Worm (Caenorhabditis elegans) whole organism, midembryonic: ENCODE results near the gene twk-48.
A peak's percentile ranks its signal among the peaks of the same experiment; 100 is the strongest.

Source experiments
- T22C8.4 ChIP-seq: fragments of 200-800 bp; sonication (Bioruptor generic); IDR thresholded peaks from 2 replicates; pipeline ENCODE4 v1.3.6; 2022; ENCODE audit warnings: missing genetic modification characterization, missing compliant biosample characterization
- cog-1 ChIP-seq: sonication (generic microtip); optimal IDR thresholded peaks from 2 replicates; lab custom pipeline; 2016; ENCODE audit warnings: missing genetic modification characterization, missing compliant biosample characterization
- flt-1 ChIP-seq: fragments of 200-800 bp; sonication (Bioruptor generic); IDR thresholded peaks from 2 replicates; pipeline ENCODE4 v1.3.6; 2022; ENCODE audit warnings: missing genetic modification characterization, missing compliant biosample characterization
- klf-2 ChIP-seq: fragments of 200-800 bp; sonication (Bioruptor generic); conservative IDR thresholded peaks from 2 replicates; pipeline ENCODE4 v1.3.6; 2022; ENCODE audit warnings: missing genetic modification reagents, missing genetic modification characterization, missing compliant biosample characterization
- med-1 ChIP-seq: sonication (generic microtip); optimal IDR thresholded peaks from 2 replicates; lab custom pipeline; 2017; ENCODE audit warnings: missing genetic modification characterization, mild to moderate bottlenecking, missing compliant biosample characterization, antibody characterized with exemption, missing genetic modification reagents; ENCODE audit not compliant: insufficient read depth
- ref-1 ChIP-seq: fragments of 200-800 bp; sonication (Bioruptor generic); conservative IDR thresholded peaks from 2 replicates; pipeline ENCODE4 v1.3.6; 2022; ENCODE audit warnings: missing genetic modification reagents, missing genetic modification characterization, missing compliant biosample characterization
- tab-1 ChIP-seq: fragments of 200-800 bp; sonication (Bioruptor generic); IDR thresholded peaks from 2 replicates; pipeline ENCODE4 v1.3.6; 2022; ENCODE audit warnings: missing genetic modification characterization, missing compliant biosample characterization
- ztf-23 ChIP-seq: fragments of 200-800 bp; sonication (Bioruptor generic); IDR thresholded peaks from 2 replicates; pipeline ENCODE4 v1.3.6; 2022; ENCODE audit warnings: missing genetic modification reagents, missing genetic modification characterization, missing compliant biosample characterization
- ztf-29 ChIP-seq: fragments of 200-800 bp; sonication (Bioruptor generic); IDR thresholded peaks from 2 replicates; pipeline ENCODE4 v1.3.6; 2022; ENCODE audit warnings: missing genetic modification reagents, missing genetic modification characterization, missing compliant biosample characterization

The twk-48 gene

DNA sequence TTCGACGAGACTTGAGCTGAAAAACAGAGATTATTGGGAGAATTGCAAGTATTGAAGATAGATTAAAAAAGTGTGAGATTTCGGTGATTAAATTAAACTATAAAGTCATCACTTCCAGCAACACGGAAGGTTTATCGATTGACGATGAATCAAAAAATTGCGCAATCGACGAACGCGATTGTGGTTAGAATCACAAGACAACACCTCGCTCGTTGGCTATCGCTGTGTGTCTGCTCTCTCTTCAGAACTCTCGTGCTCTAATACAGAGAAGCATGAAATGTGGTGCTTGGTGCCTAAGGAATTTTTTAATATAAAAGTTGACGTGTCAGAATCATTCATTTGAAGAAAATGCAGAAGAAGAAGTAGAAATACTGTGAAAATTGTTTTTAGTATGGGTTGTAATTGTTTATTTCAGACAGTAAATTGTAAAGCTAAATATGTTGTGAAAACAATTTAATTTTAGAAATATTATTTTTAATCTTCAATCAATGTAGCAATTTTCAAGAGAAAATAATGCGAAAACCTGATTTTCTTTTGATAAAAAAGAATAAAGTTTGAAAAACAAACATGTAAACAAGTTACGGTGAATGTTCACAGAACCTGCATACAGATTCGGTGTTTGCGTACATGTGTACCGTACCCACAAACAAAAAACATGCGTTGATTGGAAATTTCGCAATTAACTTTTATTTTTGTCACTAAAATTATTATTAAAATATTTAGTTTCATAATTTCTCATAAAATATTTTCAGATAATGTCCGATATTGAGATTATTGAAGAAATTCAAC, 33.2 kb upstream of the twk-48 start, which contains the start of the genes ZK632.10 and ZK632.11:
ZK632.10 (minus strand) TSS at position 560 of the 789 bp plus-strand sequence.
ZK632.11 (plus strand) TSS at position 753 of the 789 bp plus-strand sequence.
- TF ChIP-seq tab-1 (GFP tag; lab: Robert Waterston, UW) (no peak), cog-1 (tag; lab: Kevin White, UChicago) (peak; percentile 0), ztf-23 (GFP tag; lab: Robert Waterston, UW) (no peak)

DNA sequence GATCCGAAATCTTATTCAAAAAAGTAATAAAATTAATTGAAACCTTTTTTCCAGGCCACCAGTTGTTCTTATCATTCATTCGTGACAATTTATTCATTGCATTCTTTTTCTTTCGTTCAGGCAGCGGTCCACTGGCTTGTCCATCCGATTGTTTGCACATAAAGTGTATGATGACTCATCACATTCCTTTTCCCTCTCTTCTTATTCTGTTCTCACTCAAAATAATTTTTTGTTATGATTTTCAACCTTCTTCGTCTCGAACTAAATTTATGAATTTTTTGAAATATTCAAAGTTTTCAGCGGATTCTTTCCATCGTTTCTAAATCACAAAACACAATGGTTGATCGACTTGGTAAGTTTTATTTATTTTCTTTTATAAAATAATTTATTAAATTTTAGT, 30.0 kb upstream of the twk-48 start, which contains the start of gene ZK632.12:
ZK632.12 (plus strand) TSS at position 301 of the 400 bp plus-strand sequence.
- TF ChIP-seq tab-1 (GFP tag; lab: Robert Waterston, UW) (no peak), med-1 (GFP tag; lab: Kevin White, UChicago) (no peak), cog-1 (tag; lab: Kevin White, UChicago) (no peak), ztf-29 (GFP tag; lab: Robert Waterston, UW) (no peak), flt-1 (no peak), ztf-23 (GFP tag; lab: Robert Waterston, UW) (no peak), T22C8.4 (GFP tag; lab: Robert Waterston, UW) (no peak), klf-2 (GFP tag; lab: Robert Waterston, UW) (no peak), ref-1 (GFP tag; lab: Robert Waterston, UW) (no peak)

DNA sequence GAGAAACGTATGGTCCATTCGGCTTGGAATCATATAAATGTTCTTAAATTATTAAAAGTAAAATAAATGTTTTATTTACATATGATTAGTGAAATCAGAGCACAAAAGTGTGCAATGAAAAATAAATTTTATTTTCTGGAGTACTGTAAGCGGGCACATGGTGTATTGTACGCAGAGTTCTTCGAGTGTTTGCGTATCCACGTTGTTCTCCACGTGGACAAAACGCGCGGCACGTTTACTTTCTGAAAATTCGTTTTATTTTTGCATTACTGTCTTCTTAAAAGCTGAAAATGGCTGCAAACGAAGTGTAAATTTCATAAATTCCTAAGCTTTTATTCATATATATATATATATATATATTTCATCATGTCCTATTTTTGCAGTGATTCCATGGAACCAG, 28.0 kb upstream of the twk-48 start:
- TF ChIP-seq ztf-29 (GFP tag; lab: Robert Waterston, UW) (no peak), klf-2 (GFP tag; lab: Robert Waterston, UW) (no peak), med-1 (GFP tag; lab: Kevin White, UChicago) (no peak), cog-1 (tag; lab: Kevin White, UChicago) (no peak), flt-1 (no peak), T22C8.4 (GFP tag; lab: Robert Waterston, UW) (no peak), ref-1 (GFP tag; lab: Robert Waterston, UW) (no peak), tab-1 (GFP tag; lab: Robert Waterston, UW) (no peak), ztf-23 (GFP tag; lab: Robert Waterston, UW) (no peak)

DNA sequence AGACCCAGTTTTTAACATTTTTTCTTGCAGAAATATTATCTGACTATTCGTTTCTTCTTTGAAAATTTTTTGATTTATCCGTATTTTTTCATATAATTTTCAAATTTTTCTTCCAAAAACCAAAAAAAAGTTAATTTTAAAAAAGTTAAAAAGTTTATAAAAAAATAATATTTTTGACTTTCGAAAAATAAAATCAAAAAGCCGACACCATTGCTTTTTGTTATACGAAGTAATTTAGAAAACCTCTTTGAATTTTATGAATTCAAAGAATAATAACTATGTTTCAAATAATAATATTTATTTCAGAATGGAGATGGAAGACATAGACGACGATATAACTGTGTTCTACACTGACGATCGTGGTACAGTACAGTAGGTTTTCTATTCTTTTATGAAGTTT, 25.6 kb upstream of the twk-48 start, which contains the start of gene K11H3.8:
K11H3.8 (plus strand) TSS at position 301 of the 400 bp plus-strand sequence.
- TF ChIP-seq ztf-29 (GFP tag; lab: Robert Waterston, UW) (no peak), med-1 (GFP tag; lab: Kevin White, UChicago) (no peak), ztf-23 (GFP tag; lab: Robert Waterston, UW) (no peak), cog-1 (tag; lab: Kevin White, UChicago) (no peak), T22C8.4 (GFP tag; lab: Robert Waterston, UW) (no peak), flt-1 (no peak), ref-1 (GFP tag; lab: Robert Waterston, UW) (no peak), tab-1 (GFP tag; lab: Robert Waterston, UW) (no peak), klf-2 (GFP tag; lab: Robert Waterston, UW) (no peak)

DNA sequence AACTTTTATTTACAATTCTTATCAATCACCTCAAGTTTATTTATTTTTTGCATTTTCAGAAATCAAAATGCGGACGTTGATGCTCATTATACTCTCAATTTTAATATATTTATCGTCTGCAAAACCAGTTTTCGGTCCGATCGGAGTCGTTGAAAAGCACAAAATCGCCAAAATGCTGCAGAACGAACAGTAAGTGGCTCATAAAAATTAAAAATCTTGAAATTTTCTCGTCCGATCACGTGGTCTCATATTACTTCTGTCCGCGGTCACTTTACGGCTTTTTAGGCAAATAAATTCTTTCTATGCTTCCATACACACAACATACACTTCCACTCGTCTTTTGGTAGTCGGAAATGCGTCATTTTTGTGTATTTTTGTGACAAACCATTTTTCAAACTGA, 16.8 kb upstream of the twk-48 start, which contains the start of gene K11H3.5:
K11H3.5 (plus strand) TSS at position 54 of the 400 bp plus-strand sequence.
- TF ChIP-seq ref-1 (GFP tag; lab: Robert Waterston, UW) (no peak), ztf-29 (GFP tag; lab: Robert Waterston, UW) (no peak), med-1 (GFP tag; lab: Kevin White, UChicago) (no peak), flt-1 (no peak)

DNA sequence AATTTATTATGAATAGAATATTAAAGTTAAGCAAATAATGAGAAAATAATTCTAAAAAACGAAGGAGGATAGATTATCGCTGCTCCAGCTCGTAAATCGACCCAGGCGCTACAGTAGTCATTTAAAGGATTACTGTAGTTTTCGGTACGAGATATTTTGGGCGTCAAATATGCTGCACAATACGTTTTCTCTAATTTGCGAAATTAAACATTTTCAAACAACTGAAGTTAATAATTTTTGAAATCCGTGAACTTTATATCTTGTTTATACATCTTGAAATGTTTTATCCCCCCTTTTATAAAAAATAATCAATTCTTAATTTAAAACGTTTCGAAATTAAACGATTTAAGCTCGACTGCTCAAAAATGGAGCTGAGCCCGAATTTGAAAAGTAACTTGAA, 14.4 kb upstream of the twk-48 start, which contains the start of gene K11H3.2:
K11H3.2 (plus strand) TSS at position 301 of the 400 bp plus-strand sequence.
- TF ChIP-seq ztf-23 (GFP tag; lab: Robert Waterston, UW) (no peak), ref-1 (GFP tag; lab: Robert Waterston, UW) (no peak), tab-1 (GFP tag; lab: Robert Waterston, UW) (no peak), med-1 (GFP tag; lab: Kevin White, UChicago) (no peak), T22C8.4 (GFP tag; lab: Robert Waterston, UW) (no peak), klf-2 (GFP tag; lab: Robert Waterston, UW) (no peak), flt-1 (no peak), ztf-29 (GFP tag; lab: Robert Waterston, UW) (no peak), cog-1 (tag; lab: Kevin White, UChicago) (no peak)

DNA sequence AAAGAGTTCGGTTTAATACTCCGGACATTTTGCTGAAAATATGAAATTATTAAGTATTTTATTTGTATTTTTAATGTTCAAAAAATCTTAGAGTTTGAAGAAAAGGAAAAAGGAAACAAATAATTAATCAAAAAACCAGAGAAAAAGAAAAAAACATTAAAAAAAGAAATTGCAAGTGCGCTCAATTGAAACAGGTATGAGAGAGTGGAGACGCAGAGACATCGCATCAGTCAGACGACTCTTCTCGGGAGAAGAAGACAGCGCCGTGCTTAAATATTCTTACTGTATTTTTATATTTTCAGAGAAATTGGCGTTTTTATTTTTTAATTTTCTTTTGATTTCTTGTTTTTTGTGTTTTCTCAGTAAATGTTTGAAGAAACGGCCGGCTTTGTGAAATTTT, 12.4 kb upstream of the twk-48 start, which contains the start of gene mrpl-36:
mrpl-36 (minus strand) TSS at position 34 of the 400 bp plus-strand sequence.
- TF ChIP-seq klf-2 (GFP tag; lab: Robert Waterston, UW) (no peak), med-1 (GFP tag; lab: Kevin White, UChicago) (no peak), flt-1 (no peak), T22C8.4 (GFP tag; lab: Robert Waterston, UW) (no peak), ztf-29 (GFP tag; lab: Robert Waterston, UW) (no peak), tab-1 (GFP tag; lab: Robert Waterston, UW) (no peak), ztf-23 (GFP tag; lab: Robert Waterston, UW) (no peak), cog-1 (tag; lab: Kevin White, UChicago) (no peak), ref-1 (GFP tag; lab: Robert Waterston, UW) (no peak)

DNA sequence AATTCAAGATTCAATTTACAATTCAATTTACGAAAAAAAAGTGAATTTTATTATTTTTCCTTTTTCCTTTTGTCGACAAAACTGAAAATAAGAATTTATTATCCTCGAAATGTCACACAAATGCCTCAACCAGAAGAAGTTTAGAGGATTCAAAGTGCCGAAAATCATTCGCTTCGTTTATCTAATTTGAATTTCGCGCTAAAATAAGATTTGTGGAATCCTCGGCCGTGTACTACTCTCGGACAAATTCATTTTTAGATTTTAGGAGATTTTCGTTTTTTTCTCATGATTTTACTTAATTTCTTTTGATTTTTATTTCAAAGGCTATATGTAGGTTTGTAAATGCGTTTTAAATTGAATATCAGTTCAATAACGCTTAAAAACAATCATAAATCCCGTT, 11.9 kb upstream of the twk-48 start:
- no peak for TF ChIP-seq flt-1
- no peak for TF ChIP-seq ref-1 (GFP tag; lab: Robert Waterston, UW)
- no peak for TF ChIP-seq cog-1 (tag; lab: Kevin White, UChicago)
- TF ChIP-seq T22C8.4 (GFP tag; lab: Robert Waterston, UW) = no peak
- TF ChIP-seq ztf-23 (GFP tag; lab: Robert Waterston, UW) = no peak
- no peak for TF ChIP-seq med-1 (GFP tag; lab: Kevin White, UChicago)
- no peak for TF ChIP-seq tab-1 (GFP tag; lab: Robert Waterston, UW)
- no peak for TF ChIP-seq ztf-29 (GFP tag; lab: Robert Waterston, UW)

DNA sequence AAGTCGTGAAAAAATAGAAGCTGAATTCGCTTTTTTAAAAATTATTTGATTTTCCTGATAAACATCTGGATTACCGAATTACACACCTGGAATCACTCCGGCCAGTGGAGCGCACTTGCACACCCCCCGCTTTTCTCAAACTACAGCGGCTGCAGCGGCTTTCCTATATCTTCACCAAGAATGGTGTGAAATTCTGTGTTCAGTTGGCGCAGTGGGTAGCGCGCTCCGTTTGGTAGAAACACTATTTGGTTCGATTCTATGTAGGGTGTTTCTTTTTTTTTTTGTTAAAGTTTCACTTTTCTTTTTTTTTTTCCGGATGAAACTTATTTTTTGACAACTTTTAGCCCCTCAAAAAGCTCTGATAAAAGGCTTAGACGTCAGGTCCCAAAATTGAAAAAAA, 11.4 kb upstream of the twk-48 start:
- TF ChIP-seq klf-2 (GFP tag; lab: Robert Waterston, UW) (peak; percentile 76), ref-1 (GFP tag; lab: Robert Waterston, UW) (peak; percentile 62), flt-1 (peak; percentile 88), ztf-23 (GFP tag; lab: Robert Waterston, UW) (peak; percentile 68), ztf-29 (GFP tag; lab: Robert Waterston, UW) (peak; percentile 65), T22C8.4 (GFP tag; lab: Robert Waterston, UW) (peak; percentile 60), tab-1 (GFP tag; lab: Robert Waterston, UW) (peak; percentile 84)
